Fruit fly (Drosophila melanogaster) whole organism, embryonic: Measurements from ENCODE around the gene EMC6.

Experiments used
- BtbVII ChIP-seq: fragments of 200-800 bp; sonication (Bioruptor generic); optimal IDR thresholded peaks from 3 replicates; lab custom pipeline; 2017; ENCODE audit warnings: missing biosample characterization, mild to moderate bottlenecking, missing genetic modification characterization
- CG10147 ChIP-seq: fragments of 200-800 bp; sonication (Bioruptor generic); optimal IDR thresholded peaks from 2 replicates; lab custom pipeline; 2019; ENCODE audit warnings: missing biosample characterization, mild to moderate bottlenecking, missing genetic modification characterization, moderate library complexity
- CG10366 ChIP-seq: fragments of 200-800 bp; sonication (Bioruptor generic); IDR thresholded peaks from 2 replicates; pipeline ENCODE4 v1.3.6; 2022; ENCODE audit warnings: missing biosample characterization, missing genetic modification characterization
- CG10462 ChIP-seq: fragments of 200-800 bp; sonication (Bioruptor generic); optimal IDR thresholded peaks from 2 replicates; lab custom pipeline; 2016; ENCODE audit warnings: missing biosample characterization, missing genetic modification characterization
- CG10543 ChIP-seq: fragments of 200-800 bp; sonication (Bioruptor generic); optimal IDR thresholded peaks from 3 replicates; lab custom pipeline; 2017; ENCODE audit warnings: missing biosample characterization, mild to moderate bottlenecking, missing genetic modification characterization, moderate library complexity
- CG10979 ChIP-seq: fragments of 200-800 bp; sonication (Bioruptor generic); optimal IDR thresholded peaks from 2 replicates; lab custom pipeline; 2018; ENCODE audit warnings: missing biosample characterization, mild to moderate bottlenecking, missing genetic modification characterization, moderate library complexity
- CG14014 ChIP-seq: fragments of 200-800 bp; sonication (Bioruptor generic); IDR thresholded peaks from 2 replicates; pipeline ENCODE4 v1.3.6; 2022; ENCODE audit warnings: missing biosample characterization, missing genetic modification characterization
- CG16779 ChIP-seq: fragments of 200-800 bp; sonication (Bioruptor generic); IDR thresholded peaks from 2 replicates; pipeline ENCODE4 v1.3.6; 2022; ENCODE audit warnings: missing biosample characterization, missing genetic modification characterization
- CG16863 ChIP-seq: fragments of 200-800 bp; sonication (Bioruptor generic); optimal IDR thresholded peaks from 3 replicates; lab custom pipeline; 2016; ENCODE audit warnings: missing biosample characterization, missing genetic modification characterization
- CG17359 ChIP-seq: fragments of 200-800 bp; sonication (Bioruptor generic); optimal IDR thresholded peaks from 3 replicates; lab custom pipeline; 2018; ENCODE audit warnings: missing biosample characterization, mild to moderate bottlenecking, missing genetic modification characterization, moderate library complexity
- CG18599 ChIP-seq: fragments of 200-800 bp; sonication (Bioruptor generic); optimal IDR thresholded peaks from 3 replicates; lab custom pipeline; 2017; ENCODE audit warnings: missing biosample characterization, missing genetic modification characterization, mild to moderate bottlenecking, moderate library complexity, missing genetic modification reagents
- CG2120 ChIP-seq: fragments of 200-800 bp; sonication (Bioruptor generic); optimal IDR thresholded peaks from 3 replicates; lab custom pipeline; 2016; ENCODE audit warnings: missing biosample characterization, missing genetic modification characterization
- CG3163 ChIP-seq: fragments of 200-800 bp; sonication (Bioruptor generic); optimal IDR thresholded peaks from 3 replicates; lab custom pipeline; 2016; ENCODE audit warnings: missing biosample characterization, missing genetic modification characterization
- CG3838 ChIP-seq: fragments of 200-800 bp; sonication (Bioruptor generic); optimal IDR thresholded peaks from 3 replicates; lab custom pipeline; 2016; ENCODE audit warnings: missing biosample characterization, missing genetic modification characterization
- CG4424 ChIP-seq: fragments of 200-800 bp; sonication (Bioruptor generic); optimal IDR thresholded peaks from 3 replicates; lab custom pipeline; 2016; ENCODE audit warnings: missing biosample characterization, missing genetic modification characterization
- CG4730 ChIP-seq: fragments of 200-800 bp; sonication (Bioruptor generic); IDR thresholded peaks from 2 replicates; pipeline ENCODE4 v1.3.6; 2022; ENCODE audit warnings: missing biosample characterization, missing genetic modification characterization
- CG5180 ChIP-seq: fragments of 200-800 bp; sonication (Bioruptor generic); optimal IDR thresholded peaks from 3 replicates; lab custom pipeline; 2017; ENCODE audit warnings: missing biosample characterization, missing genetic modification characterization, mild to moderate bottlenecking, moderate library complexity, missing genetic modification reagents
- CG6254 ChIP-seq: fragments of 200-800 bp; sonication (Bioruptor generic); optimal IDR thresholded peaks from 3 replicates; lab custom pipeline; 2017; ENCODE audit warnings: mild to moderate bottlenecking, missing biosample characterization, missing genetic modification reagents, missing genetic modification characterization
- CoRest ChIP-seq: fragments of 200-800 bp; sonication (Bioruptor generic); optimal IDR thresholded peaks from 3 replicates; lab custom pipeline; 2018; ENCODE audit warnings: missing biosample characterization, mild to moderate bottlenecking, missing genetic modification characterization, moderate library complexity
- Dfd ChIP-seq, 2 experiments: fragments of >200 bp; optimal IDR thresholded peaks; 2 replicates each; lab custom pipeline; 2017; ENCODE audit warnings: missing biosample characterization in 2 of 2, missing genetic modification characterization in 2 of 2
- Doc2 ChIP-seq: fragments of 200-800 bp; sonication (Bioruptor generic); IDR thresholded peaks from 2 replicates; pipeline ENCODE4 v1.3.6; 2022; ENCODE audit warnings: missing biosample characterization, missing genetic modification characterization
- Eip74EF ChIP-seq, 2 experiments: fragments of 200-800 bp in 1 of 2; fragments of >200 bp in 1 of 2; sonication (Bioruptor generic) in 1 of 2; optimal IDR thresholded peaks; 2 replicates each; lab custom pipeline; 2017 to 2019; ENCODE audit warnings: missing biosample characterization in 2 of 2, missing genetic modification characterization in 2 of 2, mild to moderate bottlenecking in 1 of 2, moderate library complexity in 1 of 2
- GATAe ChIP-seq: fragments of 200-800 bp; sonication (Bioruptor generic); conservative IDR thresholded peaks from 2 replicates; pipeline ENCODE4 v1.3.6; 2022; ENCODE audit warnings: missing biosample characterization, missing genetic modification characterization
- HLH3B ChIP-seq: fragments of 200-800 bp; sonication (Bioruptor generic); IDR thresholded peaks from 2 replicates; pipeline ENCODE4 v1.3.6; 2022; ENCODE audit warnings: missing biosample characterization, missing genetic modification characterization
- Hey ChIP-seq: fragments of 200-800 bp; sonication (Bioruptor generic); optimal IDR thresholded peaks from 3 replicates; lab custom pipeline; 2018; ENCODE audit warnings: missing biosample characterization, mild to moderate bottlenecking, missing genetic modification characterization
- HmgD ChIP-seq: fragments of 200-800 bp; sonication (Bioruptor generic); optimal IDR thresholded peaks from 3 replicates; lab custom pipeline; 2016; ENCODE audit warnings: missing biosample characterization, missing genetic modification characterization
- Mad ChIP-seq: fragments of 200-800 bp; sonication (Bioruptor generic); optimal IDR thresholded peaks from 2 replicates; lab custom pipeline; 2016; ENCODE audit warnings: missing biosample characterization, missing genetic modification characterization
- Med ChIP-seq: fragments of 200-800 bp; sonication (Bioruptor generic); peaks from one replicate; lab custom pipeline; 2016; ENCODE audit warnings: missing biosample characterization, missing genetic modification characterization, mild to moderate bottlenecking, inconsistent platforms, moderate library complexity
- Meics ChIP-seq: fragments of 200-800 bp; sonication (Bioruptor generic); optimal IDR thresholded peaks from 2 replicates; lab custom pipeline; 2017; ENCODE audit warnings: missing biosample characterization, mild to moderate bottlenecking, missing genetic modification characterization
- Mrtf ChIP-seq: fragments of 200-800 bp; sonication (Bioruptor generic); IDR thresholded peaks from 3 replicates; pipeline ENCODE4 v1.3.6; 2022; ENCODE audit warnings: missing biosample characterization, missing genetic modification characterization
- Myb ChIP-seq: fragments of 200-800 bp; sonication (Bioruptor generic); optimal IDR thresholded peaks from 2 replicates; lab custom pipeline; 2016; ENCODE audit warnings: missing biosample characterization, missing genetic modification characterization
- Spps ChIP-seq: fragments of 200-800 bp; sonication (Bioruptor generic); optimal IDR thresholded peaks from 2 replicates; lab custom pipeline; 2018; ENCODE audit warnings: missing biosample characterization, mild to moderate bottlenecking, missing genetic modification characterization
- YL-1 ChIP-seq: fragments of 200-800 bp; sonication (Bioruptor generic); optimal IDR thresholded peaks from 3 replicates; lab custom pipeline; 2017; ENCODE audit warnings: missing biosample characterization, mild to moderate bottlenecking, missing genetic modification characterization
- abd-A ChIP-seq: fragments of 200-800 bp; sonication (Bioruptor generic); optimal IDR thresholded peaks from 3 replicates; lab custom pipeline; 2019; ENCODE audit warnings: missing biosample characterization, mild to moderate bottlenecking, missing genetic modification characterization, moderate library complexity
- ato ChIP-seq: fragments of 200-800 bp; sonication (Bioruptor generic); IDR thresholded peaks from 2 replicates; pipeline ENCODE4 v1.3.6; 2022; ENCODE audit warnings: missing biosample characterization, missing genetic modification characterization; ENCODE audit not compliant: partially characterized antibody
- exex ChIP-seq: fragments of 200-800 bp; sonication (Bioruptor generic); optimal IDR thresholded peaks from 4 replicates; lab custom pipeline; 2018; ENCODE audit warnings: missing biosample characterization, mild to moderate bottlenecking, missing genetic modification characterization, moderate library complexity
- fu2 ChIP-seq: fragments of 200-800 bp; sonication (Bioruptor generic); optimal IDR thresholded peaks from 2 replicates; lab custom pipeline; 2016; ENCODE audit warnings: missing biosample characterization, missing genetic modification characterization
- gce ChIP-seq: fragments of 200-800 bp; sonication (Bioruptor generic); IDR thresholded peaks from 3 replicates; pipeline ENCODE4 v1.3.6; 2022; ENCODE audit warnings: missing biosample characterization, missing genetic modification characterization
- gsb-n ChIP-seq: fragments of 200-800 bp; sonication (Bioruptor generic); optimal IDR thresholded peaks from 3 replicates; lab custom pipeline; 2018; ENCODE audit warnings: missing biosample characterization, mild to moderate bottlenecking, missing genetic modification characterization
- lmd ChIP-seq: fragments of 200-800 bp; sonication (Bioruptor generic); IDR thresholded peaks from 2 replicates; pipeline ENCODE4 v1.3.6; 2022; ENCODE audit warnings: missing biosample characterization, missing genetic modification characterization
- nerfin-1 ChIP-seq: fragments of 200-800 bp; sonication (Bioruptor generic); optimal IDR thresholded peaks from 3 replicates; lab custom pipeline; 2019; ENCODE audit warnings: missing biosample characterization, mild to moderate bottlenecking, missing genetic modification characterization, moderate library complexity
- nom ChIP-seq: fragments of 200-800 bp; sonication (Bioruptor generic); optimal IDR thresholded peaks from 2 replicates; lab custom pipeline; 2017; ENCODE audit warnings: missing biosample characterization, missing genetic modification characterization, mild to moderate bottlenecking, moderate library complexity, missing genetic modification reagents
- psq ChIP-seq: fragments of 200-800 bp; sonication (Bioruptor generic); optimal IDR thresholded peaks from 2 replicates; lab custom pipeline; 2017; ENCODE audit warnings: missing biosample characterization, missing genetic modification characterization
- sd ChIP-seq: fragments of 200-800 bp; sonication (Bioruptor generic); optimal IDR thresholded peaks from 3 replicates; lab custom pipeline; 2018; ENCODE audit warnings: missing biosample characterization, mild to moderate bottlenecking, missing genetic modification characterization, moderate library complexity
- sisA ChIP-seq: fragments of 200-800 bp; sonication (Bioruptor generic); IDR thresholded peaks from 2 replicates; pipeline ENCODE4 v1.3.6; 2022; ENCODE audit warnings: missing biosample characterization, missing genetic modification characterization
- sug ChIP-seq: fragments of 200-800 bp; optimal IDR thresholded peaks from 2 replicates; lab custom pipeline; 2019; ENCODE audit warnings: missing biosample characterization, mild to moderate bottlenecking, missing genetic modification characterization, moderate library complexity
- vfl ChIP-seq: fragments of 200-800 bp; sonication (Bioruptor generic); optimal IDR thresholded peaks from 2 replicates; lab custom pipeline; 2016; ENCODE audit warnings: missing biosample characterization, missing genetic modification characterization
- wek ChIP-seq: fragments of 200-800 bp; sonication (Bioruptor generic); optimal IDR thresholded peaks from 3 replicates; lab custom pipeline; 2018; ENCODE audit warnings: missing biosample characterization, mild to moderate bottlenecking, missing genetic modification characterization, moderate library complexity
- zen2 ChIP-seq: fragments of 200-800 bp; sonication (Bioruptor generic); IDR thresholded peaks from 3 replicates; pipeline ENCODE4 v1.3.6; 2022; ENCODE audit warnings: missing biosample characterization, missing genetic modification characterization; ENCODE audit not compliant: partially characterized antibody

EMC6 gene

DNA sequence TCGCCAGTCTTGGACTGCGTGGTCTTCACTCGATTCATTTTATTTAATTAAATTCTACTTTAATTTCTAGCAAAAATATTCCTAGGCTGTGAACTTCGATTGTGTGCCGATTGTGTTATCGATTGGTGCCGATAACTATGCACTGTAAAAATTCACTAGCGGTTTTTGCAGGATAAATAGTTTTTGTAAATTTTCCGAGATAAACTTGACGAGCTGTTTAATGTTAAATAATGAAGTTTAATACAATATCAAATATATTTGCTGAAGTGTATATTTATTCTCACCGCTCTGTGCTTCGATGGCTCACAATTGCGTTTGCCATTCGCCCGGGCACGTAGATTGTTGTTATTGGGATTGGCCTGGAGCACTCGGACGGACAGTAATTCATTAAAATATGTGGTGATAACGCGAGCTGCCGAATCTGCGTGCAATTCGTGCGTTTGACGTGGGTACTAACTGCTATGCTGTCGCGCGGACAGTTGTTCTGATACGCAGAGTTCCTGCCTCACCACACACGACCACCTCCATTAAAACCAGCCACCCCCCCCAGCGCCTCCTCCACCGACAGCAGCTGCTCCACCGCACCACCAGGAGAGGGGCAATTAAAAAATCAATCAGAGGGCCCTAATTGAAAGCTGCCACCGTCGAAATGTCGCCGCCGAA lies at the start of gene EMC6, which contains the start of gene Hr96 (continued):
- TF ChIP-seq HLH3B (GFP tag; lab: Robert Waterston, UW) (peak; percentile 92), Med (GFP tag; lab: Kevin White, UChicago) (peak; percentile 99), sisA (GFP tag; lab: Robert Waterston, UW) (peak; percentile 93), sug (tag; lab: Kevin White, UChicago) (peak; percentile 93), lmd (GFP tag; lab: Robert Waterston, UW) (peak; percentile 92), sd (tag; lab: Kevin White, UChicago) (peak; percentile 88), CG10543 (GFP tag; lab: Kevin White, UChicago) (peak; percentile 93), Doc2 (GFP tag; lab: Robert Waterston, UW) (peak; percentile 61; the same call in 1 of the 2 replicates), HmgD (GFP tag; lab: Kevin White, UChicago) (peak; percentile 55), gsb-n (tag; lab: Kevin White, UChicago) (no peak), YL-1 (GFP tag; lab: Kevin White, UChicago) (peak; percentile 96), nerfin-1 (tag; lab: Kevin White, UChicago) (peak; percentile 86), Mrtf (GFP tag; lab: Robert Waterston, UW) (peak; percentile 91), CG4730 (GFP tag; lab: Robert Waterston, UW) (peak; percentile 93), zen2 (GFP tag; lab: Robert Waterston, UW) (peak; percentile 50; the same call in 1 of the 3 replicates), CG5180 (GFP tag; lab: Kevin White, UChicago) (no peak), fu2 (GFP tag; lab: Kevin White, UChicago) (peak; percentile 83), CG14014 (GFP tag; lab: Robert Waterston, UW) (peak; percentile 94), GATAe (GFP tag; lab: Robert Waterston, UW) (no peak; the same call in 1 of the 2 replicates), CG10147 (peak; percentile 90), Dfd (GFP tag; optimal IDR thresholded peaks at IDR 0.05; lab: Kevin White, UChicago) (no peak), Eip74EF (GFP tag; optimal IDR thresholded peaks at IDR 0.05; lab: Kevin White, UChicago) (no peak), Meics (GFP tag; lab: Kevin White, UChicago) (peak; percentile 94), psq (GFP tag; lab: Kevin White, UChicago) (peak; percentile 78), CG17359 (tag; lab: Kevin White, UChicago) (peak; percentile 93), CG3163 (GFP tag; lab: Kevin White, UChicago) (peak; percentile 68), wek (GFP tag; lab: Kevin White, UChicago) (peak; percentile 76), vfl (peak; percentile 94), CG2120 (GFP tag; lab: Kevin White, UChicago) (peak; percentile 97), Hey (tag; lab: Kevin White, UChicago) (peak; percentile 67), ato (GFP tag; lab: Robert Waterston, UW) (peak; percentile 82), nom (GFP tag; lab: Kevin White, UChicago) (peak; percentile 80), CG3838 (GFP tag; lab: Kevin White, UChicago) (peak; percentile 89), BtbVII (peak; percentile 83), CG10462 (GFP tag; lab: Kevin White, UChicago) (peak; percentile 88), Mad (GFP tag; lab: Kevin White, UChicago) (peak; percentile 95), CoRest (tag; lab: Kevin White, UChicago) (peak; percentile 94), abd-A (tag; lab: Kevin White, UChicago) (no peak), Myb (GFP tag; lab: Kevin White, UChicago) (peak; percentile 70), CG10979 (peak; percentile 90), CG4424 (GFP tag; lab: Kevin White, UChicago) (peak; percentile 95), exex (peak; percentile 85), Spps (tag; lab: Kevin White, UChicago) (peak; percentile 83), CG16863 (GFP tag; lab: Kevin White, UChicago) (peak; percentile 89), CG16779 (GFP tag; lab: Robert Waterston, UW) (peak; percentile 93), gce (GFP tag; lab: Robert Waterston, UW) (peak; percentile 76), CG10366 (peak; percentile 93), CG18599 (GFP tag; lab: Kevin White, UChicago) (peak; percentile 96), CG6254 (GFP tag; lab: Kevin White, UChicago) (peak; percentile 78)
